Fruit fly (Drosophila melanogaster): ENCODE data around the gene CG32485.
A peak's percentile ranks its signal among the peaks of the same experiment; 100 is the strongest.

CG32485 gene

DNA sequence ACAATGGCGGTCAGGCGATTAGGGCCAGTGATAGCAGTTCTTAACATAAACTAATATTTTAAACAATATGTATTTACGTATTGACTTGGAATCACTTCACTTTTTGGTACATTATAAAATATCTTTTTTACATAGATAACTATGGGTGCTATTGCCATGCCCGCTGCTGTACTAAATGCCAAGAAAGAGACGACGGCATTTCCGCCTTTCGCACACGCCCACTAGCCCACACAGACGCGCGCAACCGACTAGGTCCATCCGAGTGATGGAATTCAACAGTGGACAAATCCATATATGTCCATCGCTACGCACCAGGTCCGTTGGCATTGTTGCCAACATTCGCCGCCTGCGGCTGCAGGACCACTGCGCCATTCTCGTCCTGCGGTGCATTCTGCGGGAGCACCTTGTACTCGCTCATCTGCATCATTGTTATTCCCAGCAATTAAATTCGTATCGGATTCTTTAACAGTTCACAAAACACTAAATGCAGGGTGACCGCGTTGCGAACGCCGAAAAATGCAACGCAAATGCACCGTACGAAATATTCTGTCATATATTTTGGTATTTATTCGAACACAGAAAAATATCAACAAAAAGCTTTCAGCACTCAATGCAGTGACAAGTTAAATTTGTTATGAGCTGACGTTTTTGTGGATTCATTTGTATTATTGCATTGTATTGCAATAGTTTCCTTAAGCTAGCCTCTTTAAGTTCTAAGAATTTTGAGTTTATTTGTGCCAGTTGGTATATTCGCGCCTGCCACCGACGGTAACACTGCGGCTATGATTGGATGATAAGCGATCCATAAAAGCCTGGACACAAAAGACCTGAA lies 3.6 kb upstream of the CG32485 start, which contains the start of the genes scramb2 and Sk2:
TSS of gene scramb2 (minus strand) at position 488 of the 832 bp plus-strand sequence.
TSS of gene Sk2 (plus strand) at position 763 of the 832 bp plus-strand sequence.
- peak; percentile 82 for TF ChIP-seq GATAd (GFP tag; optimal IDR thresholded peaks at IDR 0.05)
- TF ChIP-seq Hnf4 (GFP tag; optimal IDR thresholded peaks at IDR 0.05) = peak; percentile 93
- peak; percentile 94 for TF ChIP-seq sage (GFP tag; optimal IDR thresholded peaks at IDR 0.05)
- peak; percentile 92 for TF ChIP-seq dmrt93B (GFP tag; optimal IDR thresholded peaks at IDR 0.05)
- no peak for TF ChIP-seq tai (GFP tag; optimal IDR thresholded peaks at IDR 0.05)
- TF ChIP-seq Dif (GFP tag; optimal IDR thresholded peaks at IDR 0.05; ENCODE audit: partially characterized antibody) = peak; percentile 44
- peak; percentile 84 for TF ChIP-seq sv (GFP tag; optimal IDR thresholded peaks at IDR 0.05)
- TF ChIP-seq lola (GFP tag; optimal IDR thresholded peaks at IDR 0.05) = no peak
- no peak for TF ChIP-seq usp (GFP tag; optimal IDR thresholded peaks at IDR 0.05)
- TF ChIP-seq Sp1 (GFP tag; optimal IDR thresholded peaks at IDR 0.05) = peak; percentile 94
- TF ChIP-seq HLH106 (tag; optimal IDR thresholded peaks at IDR 0.05) = peak; percentile 92
- peak; percentile 86 for TF ChIP-seq Rel (GFP tag; optimal IDR thresholded peaks at IDR 0.05)
- TF ChIP-seq Rel (tag; optimal IDR thresholded peaks at IDR 0.05) = peak; percentile 75
- TF ChIP-seq foxo (GFP tag; optimal IDR thresholded peaks at IDR 0.05) = peak; percentile 39 to 96
- TF ChIP-seq CrebA (GFP tag; optimal IDR thresholded peaks at IDR 0.05; ENCODE audit: borderline replicate concordance) = no peak
- peak; percentile 82 for TF ChIP-seq Mio (GFP tag; optimal IDR thresholded peaks at IDR 0.05)
- TF ChIP-seq Myc (optimal IDR thresholded peaks at IDR 0.05) = peak; percentile 24
- peak; percentile 95 for TF ChIP-seq rgr (GFP tag; optimal IDR thresholded peaks at IDR 0.05)
- TF ChIP-seq jim (GFP tag; optimal IDR thresholded peaks at IDR 0.05) = peak; percentile 28
- no peak for TF ChIP-seq N (GFP tag; optimal IDR thresholded peaks at IDR 0.05)
- peak; percentile 86 for TF ChIP-seq fru (GFP tag; optimal IDR thresholded peaks at IDR 0.05)
- TF ChIP-seq Dfd (GFP tag; optimal IDR thresholded peaks at IDR 0.05) = no peak
- TF ChIP-seq Hr83 (GFP tag; optimal IDR thresholded peaks at IDR 0.05; ENCODE audit: poor library complexity, severe bottlenecking) = peak; percentile 80
- peak; percentile 59 for TF ChIP-seq dsf (GFP tag; optimal IDR thresholded peaks at IDR 0.05; ENCODE audit: borderline replicate concordance)
- no peak for TF ChIP-seq Vsx2 (GFP tag; optimal IDR thresholded peaks at IDR 0.05; ENCODE audit: partially characterized antibody)
- peak; percentile 62 for TF ChIP-seq woc (GFP tag; optimal IDR thresholded peaks at IDR 0.05)
- peak; percentile 75 for TF ChIP-seq CG32264 (GFP tag; optimal IDR thresholded peaks at IDR 0.05)
- TF ChIP-seq Jra (GFP tag; optimal IDR thresholded peaks at IDR 0.05) = peak; percentile 85
- peak; percentile 93 for TF ChIP-seq br (GFP tag; optimal IDR thresholded peaks at IDR 0.05)
- TF ChIP-seq CG9705 (GFP tag; optimal IDR thresholded peaks at IDR 0.05) = peak; percentile 92
- peak; percentile 97 for TF ChIP-seq h (GFP tag; optimal IDR thresholded peaks at IDR 0.05)
- TF ChIP-seq Abd-B (GFP tag; optimal IDR thresholded peaks at IDR 0.05) = no peak
- TF ChIP-seq psq (GFP tag; optimal IDR thresholded peaks at IDR 0.05) = peak; percentile 87
- TF ChIP-seq OdsH (GFP tag; optimal IDR thresholded peaks at IDR 0.05) = peak; percentile 94
- peak; percentile 91 for TF ChIP-seq ey (GFP tag; optimal IDR thresholded peaks at IDR 0.05)
- no peak for TF ChIP-seq dl (GFP tag; optimal IDR thresholded peaks at IDR 0.05; ENCODE audit: insufficient read depth in 1 of 2, partially characterized antibody in 2 of 2)

DNA sequence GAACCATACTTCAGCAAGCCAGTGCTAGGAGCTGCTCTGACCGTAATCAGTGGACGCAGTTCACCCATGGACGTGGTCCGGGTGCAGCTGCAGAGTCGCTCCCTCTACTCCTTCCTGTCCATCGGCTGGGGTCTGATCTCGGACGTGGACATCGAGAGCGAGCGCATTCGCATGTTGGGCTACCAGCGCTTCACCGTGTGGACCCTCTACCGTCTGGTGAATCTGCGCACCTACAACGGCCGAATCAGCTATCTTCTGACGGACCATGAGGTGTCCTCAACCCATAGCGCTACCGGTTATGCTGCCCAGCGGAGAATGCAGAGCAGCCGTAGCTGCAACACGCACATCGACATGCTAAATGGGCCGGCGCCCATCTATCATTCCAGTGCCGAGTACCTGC lies 1.5 kb upstream of the CG32485 start:
- TF ChIP-seq Vsx2 (GFP tag; optimal IDR thresholded peaks at IDR 0.05; ENCODE audit: partially characterized antibody) (no peak), dsf (GFP tag; optimal IDR thresholded peaks at IDR 0.05; ENCODE audit: borderline replicate concordance) (no peak), jim (GFP tag; optimal IDR thresholded peaks at IDR 0.05) (no peak), CrebA (GFP tag; optimal IDR thresholded peaks at IDR 0.05; ENCODE audit: borderline replicate concordance) (no peak), brk (GFP tag; optimal IDR thresholded peaks at IDR 0.05) (no peak), Dfd (GFP tag; optimal IDR thresholded peaks at IDR 0.05) (no peak), fru (GFP tag; optimal IDR thresholded peaks at IDR 0.05) (no peak), sage (GFP tag; optimal IDR thresholded peaks at IDR 0.05) (no peak), usp (GFP tag; optimal IDR thresholded peaks at IDR 0.05) (no peak), Rel (GFP tag; optimal IDR thresholded peaks at IDR 0.05) (no peak), Rel (tag; optimal IDR thresholded peaks at IDR 0.05) (no peak), N (GFP tag; optimal IDR thresholded peaks at IDR 0.05) (no peak), Mio (GFP tag; optimal IDR thresholded peaks at IDR 0.05) (no peak), ey (GFP tag; optimal IDR thresholded peaks at IDR 0.05) (no peak), foxo (GFP tag; optimal IDR thresholded peaks at IDR 0.05) (no peak), Myc (optimal IDR thresholded peaks at IDR 0.05) (no peak), Hr83 (GFP tag; optimal IDR thresholded peaks at IDR 0.05; ENCODE audit: poor library complexity, severe bottlenecking) (no peak), rgr (GFP tag; optimal IDR thresholded peaks at IDR 0.05) (no peak), sv (GFP tag; optimal IDR thresholded peaks at IDR 0.05) (no peak), HLH106 (tag; optimal IDR thresholded peaks at IDR 0.05) (no peak)
